Fruit fly (Drosophila melanogaster) whole organism, embryonic: ENCODE data around the gene CG34135.

Experiments used
- ATbp ChIP-seq: fragments of 200-800 bp; sonication (Bioruptor generic); optimal IDR thresholded peaks from 2 replicates; lab custom pipeline; 2017; ENCODE audit warnings: missing biosample characterization, mild to moderate bottlenecking, missing genetic modification characterization, missing genetic modification reagents
- Atf3 ChIP-seq: fragments of 200-800 bp; sonication (Bioruptor generic); optimal IDR thresholded peaks from 3 replicates; lab custom pipeline; 2016; ENCODE audit warnings: missing biosample characterization, missing genetic modification characterization
- CG11093 ChIP-seq: fragments of 200-800 bp; sonication (Bioruptor generic); IDR thresholded peaks from 3 replicates; pipeline ENCODE4 v1.3.6; 2022; ENCODE audit warnings: missing biosample characterization, missing genetic modification characterization
- CG11456 ChIP-seq: fragments of 200-800 bp; sonication (Bioruptor generic); IDR thresholded peaks from 3 replicates; pipeline ENCODE4 v1.3.6; 2022; ENCODE audit warnings: missing biosample characterization, missing genetic modification characterization
- CG13287 ChIP-seq: fragments of 200-800 bp; sonication (Bioruptor generic); IDR thresholded peaks from 2 replicates; pipeline ENCODE4 v1.3.6; 2022; ENCODE audit warnings: missing biosample characterization, missing genetic modification characterization; ENCODE audit not compliant: partially characterized antibody
- CG17328 ChIP-seq: fragments of 200-800 bp; sonication (Bioruptor generic); IDR thresholded peaks from 2 replicates; pipeline ENCODE4 v1.3.6; 2022; ENCODE audit warnings: missing biosample characterization, missing genetic modification characterization
- CG17912 ChIP-seq: fragments of 200-800 bp; sonication (Bioruptor generic); optimal IDR thresholded peaks from 2 replicates; lab custom pipeline; 2018; ENCODE audit warnings: missing biosample characterization, mild to moderate bottlenecking, missing genetic modification characterization
- CG18619 ChIP-seq: fragments of 200-800 bp; sonication (Bioruptor generic); optimal IDR thresholded peaks from 3 replicates; lab custom pipeline; 2017; ENCODE audit warnings: missing biosample characterization, mild to moderate bottlenecking, missing genetic modification characterization
- CG2678 ChIP-seq: fragments of 200-800 bp; sonication (Bioruptor generic); optimal IDR thresholded peaks from 3 replicates; lab custom pipeline; 2019; ENCODE audit warnings: missing biosample characterization, mild to moderate bottlenecking, missing genetic modification characterization, moderate library complexity
- CG2712 ChIP-seq: fragments of 200-800 bp; optimal IDR thresholded peaks from 3 replicates; lab custom pipeline; 2019; ENCODE audit warnings: missing biosample characterization, mild to moderate bottlenecking, missing genetic modification characterization, moderate library complexity
- CG3281 ChIP-seq: fragments of 200-800 bp; sonication (Bioruptor generic); optimal IDR thresholded peaks from 3 replicates; lab custom pipeline; 2017; ENCODE audit warnings: missing biosample characterization, mild to moderate bottlenecking, missing genetic modification characterization
- CG3407 ChIP-seq: fragments of 200-800 bp; sonication (Bioruptor generic); optimal IDR thresholded peaks from 2 replicates; lab custom pipeline; 2018; ENCODE audit warnings: missing biosample characterization, mild to moderate bottlenecking, missing genetic modification characterization
- CG42726 ChIP-seq: fragments of 200-800 bp; sonication (Bioruptor generic); IDR thresholded peaks from 2 replicates; pipeline ENCODE4 v1.3.6; 2022; ENCODE audit warnings: missing biosample characterization, missing genetic modification characterization; ENCODE audit not compliant: partially characterized antibody
- CG4282 ChIP-seq: fragments of 200-800 bp; sonication (Bioruptor generic); optimal IDR thresholded peaks from 2 replicates; lab custom pipeline; 2016; ENCODE audit warnings: missing biosample characterization, missing genetic modification characterization
- CG43689 ChIP-seq: fragments of 200-800 bp; sonication (Bioruptor generic); IDR thresholded peaks from 2 replicates; pipeline ENCODE4 v1.3.6; 2022; ENCODE audit warnings: missing biosample characterization, missing genetic modification characterization
- CG4404 ChIP-seq: fragments of 200-800 bp; sonication (Bioruptor generic); IDR thresholded peaks from 2 replicates; pipeline ENCODE4 v1.3.6; 2022; ENCODE audit warnings: missing biosample characterization, missing genetic modification characterization
- CG4854 ChIP-seq: fragments of 200-800 bp; sonication (Bioruptor generic); optimal IDR thresholded peaks from 2 replicates; lab custom pipeline; 2016; ENCODE audit warnings: missing biosample characterization, missing genetic modification characterization, inconsistent platforms
- CG6654 ChIP-seq: fragments of 200-800 bp; sonication (Bioruptor generic); optimal IDR thresholded peaks from 2 replicates; lab custom pipeline; 2017; ENCODE audit warnings: missing biosample characterization, mild to moderate bottlenecking, missing genetic modification characterization
- CG7987 ChIP-seq: fragments of 200-800 bp; sonication (Bioruptor generic); optimal IDR thresholded peaks from 2 replicates; lab custom pipeline; 2018; ENCODE audit warnings: missing biosample characterization, mild to moderate bottlenecking, missing genetic modification characterization, moderate library complexity
- Elba2 ChIP-seq: fragments of 200-800 bp; sonication (Bioruptor generic); optimal IDR thresholded peaks from 3 replicates; lab custom pipeline; 2016; ENCODE audit warnings: missing biosample characterization, missing genetic modification characterization
- Fer1 ChIP-seq: fragments of 200-800 bp; sonication (Bioruptor generic); optimal IDR thresholded peaks from 2 replicates; lab custom pipeline; 2017; ENCODE audit warnings: missing biosample characterization, mild to moderate bottlenecking, missing genetic modification characterization
- H2.0 ChIP-seq: fragments of 200-800 bp; sonication (Bioruptor generic); IDR thresholded peaks from 2 replicates; pipeline ENCODE4 v1.3.6; 2022; ENCODE audit warnings: missing biosample characterization, missing genetic modification characterization
- Jarid2 ChIP-seq: fragments of 200-800 bp; sonication (Bioruptor generic); optimal IDR thresholded peaks from 3 replicates; lab custom pipeline; 2017; ENCODE audit warnings: mild to moderate bottlenecking, missing biosample characterization, missing genetic modification reagents, missing genetic modification characterization
- NFAT ChIP-seq: fragments of 200-800 bp; sonication (Bioruptor generic); IDR thresholded peaks from 2 replicates; pipeline ENCODE4 v1.3.6; 2022; ENCODE audit warnings: missing biosample characterization, missing genetic modification characterization
- Nf-YC ChIP-seq: fragments of 200-800 bp; optimal IDR thresholded peaks from 3 replicates; lab custom pipeline; 2019; ENCODE audit warnings: missing biosample characterization, mild to moderate bottlenecking, missing genetic modification characterization, moderate library complexity
- Oli ChIP-seq: fragments of 200-800 bp; sonication (Bioruptor generic); optimal IDR thresholded peaks from 2 replicates; lab custom pipeline; 2018; ENCODE audit warnings: missing biosample characterization, mild to moderate bottlenecking, missing genetic modification characterization, moderate library complexity
- Rx ChIP-seq: fragments of 200-800 bp; sonication (Bioruptor generic); IDR thresholded peaks from 2 replicates; pipeline ENCODE4 v1.3.6; 2022; ENCODE audit warnings: missing biosample characterization, missing genetic modification characterization
- Sry-β ChIP-seq: fragments of 200-800 bp; sonication (Bioruptor generic); optimal IDR thresholded peaks from 2 replicates; lab custom pipeline; 2018; ENCODE audit warnings: missing biosample characterization, mild to moderate bottlenecking, missing genetic modification characterization, moderate library complexity
- Ssrp ChIP-seq: fragments of 200-800 bp; sonication (Bioruptor generic); optimal IDR thresholded peaks from 2 replicates; lab custom pipeline; 2018; ENCODE audit warnings: missing biosample characterization, mild to moderate bottlenecking, missing genetic modification characterization, moderate library complexity
- Trl ChIP-seq, 3 experiments: fragments of >200 bp in 2 of 3; fragments of 200-800 bp in 1 of 3; sonication (Bioruptor generic) in 1 of 3; optimal IDR thresholded peaks; 2 replicates in 1 of 3; 3 replicates in 2 of 3; lab custom pipeline; 2016 to 2017; ENCODE audit warnings: missing biosample characterization in 1 of 3, missing genetic modification characterization in 1 of 3
- Usf ChIP-seq: fragments of 200-800 bp; sonication (Bioruptor generic); optimal IDR thresholded peaks from 2 replicates; lab custom pipeline; 2017; ENCODE audit warnings: missing genotype, missing biosample characterization, missing genetic modification characterization
- Xbp1 ChIP-seq: fragments of 200-800 bp; sonication (Bioruptor generic); optimal IDR thresholded peaks from 3 replicates; lab custom pipeline; 2016; ENCODE audit warnings: missing biosample characterization, mild to moderate bottlenecking, missing genetic modification characterization
- abd-A ChIP-seq: fragments of 200-800 bp; sonication (Bioruptor generic); optimal IDR thresholded peaks from 3 replicates; lab custom pipeline; 2019; ENCODE audit warnings: missing biosample characterization, mild to moderate bottlenecking, missing genetic modification characterization, moderate library complexity
- ase ChIP-seq: fragments of 200-800 bp; sonication (Bioruptor generic); IDR thresholded peaks from 3 replicates; pipeline ENCODE4 v1.3.6; 2022; ENCODE audit warnings: missing biosample characterization, missing genetic modification characterization
- en ChIP-seq: fragments of 200-800 bp; sonication (Bioruptor generic); optimal IDR thresholded peaks from 2 replicates; lab custom pipeline; 2016; ENCODE audit warnings: missing biosample characterization, missing genetic modification characterization
- fu2 ChIP-seq: fragments of 200-800 bp; sonication (Bioruptor generic); optimal IDR thresholded peaks from 2 replicates; lab custom pipeline; 2016; ENCODE audit warnings: missing biosample characterization, missing genetic modification characterization
- gem ChIP-seq: fragments of 200-800 bp; sonication (Bioruptor generic); optimal IDR thresholded peaks from 2 replicates; lab custom pipeline; 2019; ENCODE audit warnings: missing biosample characterization, mild to moderate bottlenecking, missing genetic modification characterization, moderate library complexity
- insv ChIP-seq, 2 experiments: fragments of 200-800 bp; sonication (Bioruptor generic); optimal IDR thresholded peaks; 3 replicates each; lab custom pipeline; 2016 to 2018; ENCODE audit warnings: missing biosample characterization in 2 of 2, missing genetic modification characterization in 2 of 2
- kah ChIP-seq: fragments of 200-800 bp; sonication (Bioruptor generic); optimal IDR thresholded peaks from 2 replicates; lab custom pipeline; 2018; ENCODE audit warnings: missing biosample characterization, mild to moderate bottlenecking, missing genetic modification characterization
- lbe ChIP-seq: fragments of 200-800 bp; sonication (Bioruptor generic); optimal IDR thresholded peaks from 2 replicates; lab custom pipeline; 2016; ENCODE audit warnings: missing biosample characterization, mild to moderate bottlenecking, missing genetic modification characterization
- onecut ChIP-seq: fragments of 200-800 bp; sonication (Bioruptor generic); IDR thresholded peaks from 2 replicates; pipeline ENCODE4 v1.3.6; 2022; ENCODE audit warnings: missing biosample characterization, missing genetic modification characterization
- salm ChIP-seq: fragments of 200-800 bp; sonication (Bioruptor generic); optimal IDR thresholded peaks from 2 replicates; lab custom pipeline; 2018; ENCODE audit warnings: missing biosample characterization, mild to moderate bottlenecking, missing genetic modification characterization
- sc ChIP-seq, 3 experiments: fragments of >200 bp in 2 of 3; fragments of 200-800 bp in 1 of 3; sonication (Bioruptor generic) in 1 of 3; optimal IDR thresholded peaks; 2 replicates in 2 of 3; 3 replicates in 1 of 3; lab custom pipeline; 2017; ENCODE audit warnings: mild to moderate bottlenecking in 1 of 3, missing biosample characterization in 1 of 3, missing genetic modification characterization in 1 of 3, missing genetic modification reagents in 1 of 3
- sd ChIP-seq: fragments of 200-800 bp; sonication (Bioruptor generic); optimal IDR thresholded peaks from 3 replicates; lab custom pipeline; 2018; ENCODE audit warnings: missing biosample characterization, mild to moderate bottlenecking, missing genetic modification characterization, moderate library complexity
- seq ChIP-seq: fragments of 200-800 bp; sonication (Bioruptor generic); IDR thresholded peaks from 2 replicates; pipeline ENCODE4 v1.3.6; 2022; ENCODE audit warnings: missing biosample characterization, missing genetic modification characterization
- stc ChIP-seq: fragments of 200-800 bp; sonication (Bioruptor generic); IDR thresholded peaks from 2 replicates; pipeline ENCODE4 v1.3.6; 2022; ENCODE audit warnings: missing biosample characterization, missing genetic modification characterization
- vfl ChIP-seq: fragments of 200-800 bp; sonication (Bioruptor generic); optimal IDR thresholded peaks from 2 replicates; lab custom pipeline; 2016; ENCODE audit warnings: missing biosample characterization, missing genetic modification characterization

The CG34135 gene

DNA sequence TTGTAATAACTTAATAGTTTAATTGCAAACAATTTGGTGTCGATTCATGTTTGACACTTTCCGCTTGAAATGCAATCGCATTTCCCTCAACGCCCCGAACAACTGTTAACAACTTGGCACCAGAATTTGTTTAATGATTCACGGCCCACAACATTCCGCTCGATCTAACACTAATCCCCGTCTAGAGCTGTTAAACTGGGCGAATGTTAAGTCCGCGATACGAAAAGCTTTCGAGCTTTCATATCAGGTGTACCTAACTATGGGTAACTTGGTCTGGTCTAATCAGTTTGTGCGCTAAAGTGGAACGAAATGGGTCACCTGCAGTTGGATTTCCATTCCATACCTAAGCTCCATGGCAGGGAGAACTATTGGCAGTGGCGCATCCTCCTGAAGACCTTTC lies 5.1 kb upstream of the CG34135 start, which contains the start of gene CG34301:
Gene CG34301 (plus strand): TSS at position 301 of the 400 bp plus-strand sequence.
- TF ChIP-seq CG7987 (GFP tag; lab: Kevin White, UChicago) (no peak), CG13287 (0 out of 2 replicates have a peak, but pooled peaks have one; percentile 9), Atf3 (GFP tag; lab: Kevin White, UChicago) (no peak), Jarid2 (peak; percentile 13)
- TF ChIP-seq, all 482 proteins: peak for 2

DNA sequence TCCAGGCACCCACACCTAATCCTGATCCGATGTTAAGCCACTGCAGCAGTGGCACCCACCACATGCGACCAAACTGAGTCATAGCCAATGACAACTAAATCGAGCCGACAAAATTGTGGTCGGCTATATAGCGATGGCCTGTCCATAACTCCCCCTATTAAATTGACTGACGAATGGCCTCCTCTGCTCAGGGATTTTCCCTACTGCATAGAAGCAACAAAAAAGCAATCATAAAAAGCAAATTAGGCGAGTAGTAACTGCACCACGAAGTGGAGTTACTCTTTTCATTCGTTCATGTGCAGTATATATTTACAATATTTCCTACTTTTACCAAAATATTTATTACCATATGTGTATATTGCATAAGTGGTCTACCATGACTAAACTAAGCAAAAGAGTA lies 4.6 kb upstream of the CG34135 start, which contains the start of gene CG13318:
Gene CG13318 (minus strand): TSS at position 101 of the 400 bp plus-strand sequence.
- no peak for TF ChIP-seq CG17328 (GFP tag; lab: Robert Waterston, UW)
- TF ChIP-seq CG42726 = no peak
- TF ChIP-seq CG6654 (GFP tag; lab: Kevin White, UChicago) = no peak
- TF ChIP-seq abd-A (tag; lab: Kevin White, UChicago) = no peak
- no peak for TF ChIP-seq Xbp1 (GFP tag; lab: Kevin White, UChicago)
- no peak for TF ChIP-seq Ssrp (tag; lab: Kevin White, UChicago)
- TF ChIP-seq Oli (tag; lab: Kevin White, UChicago) = no peak
- TF ChIP-seq gem (tag; lab: Kevin White, UChicago) = no peak
- TF ChIP-seq Rx (GFP tag; lab: Robert Waterston, UW) = no peak
- no peak for TF ChIP-seq CG3281
- no peak for TF ChIP-seq CG2712 (tag; lab: Kevin White, UChicago)
- TF ChIP-seq stc (GFP tag; lab: Robert Waterston, UW) = no peak
- TF ChIP-seq salm (tag; lab: Kevin White, UChicago) = no peak
- no peak for TF ChIP-seq CG4404 (GFP tag; lab: Robert Waterston, UW)
- no peak for TF ChIP-seq seq (GFP tag; lab: Robert Waterston, UW)
- TF ChIP-seq CG11456 (GFP tag; lab: Robert Waterston, UW) = no peak
- no peak for TF ChIP-seq ase
- no peak for TF ChIP-seq Atf3 (GFP tag; lab: Kevin White, UChicago)
- no peak for TF ChIP-seq H2.0 (GFP tag; lab: Robert Waterston, UW)

dm6 chr3R:8769094-8769493 lies 1.1 kb upstream of the CG34135 start, which contains the start of gene CG8236:
Gene CG8236, plus strand, starts transcription at chr3R:8769394.
- no peak for TF ChIP-seq CG4282
- no peak for TF ChIP-seq kah (GFP tag; lab: Kevin White, UChicago)
- TF ChIP-seq CG11093 (GFP tag; lab: Robert Waterston, UW) = no peak
- TF ChIP-seq Usf (GFP tag; lab: Kevin White, UChicago) = no peak
- no peak for TF ChIP-seq en
- TF ChIP-seq Nf-YC (tag; lab: Kevin White, UChicago) = no peak
- TF ChIP-seq NFAT (GFP tag; lab: Robert Waterston, UW) = no peak
- no peak for TF ChIP-seq CG18619 (GFP tag; lab: Kevin White, UChicago)
- TF ChIP-seq lbe (GFP tag; lab: Kevin White, UChicago) = no peak
- no peak for TF ChIP-seq Sry-β (GFP tag; lab: Kevin White, UChicago)

DNA sequence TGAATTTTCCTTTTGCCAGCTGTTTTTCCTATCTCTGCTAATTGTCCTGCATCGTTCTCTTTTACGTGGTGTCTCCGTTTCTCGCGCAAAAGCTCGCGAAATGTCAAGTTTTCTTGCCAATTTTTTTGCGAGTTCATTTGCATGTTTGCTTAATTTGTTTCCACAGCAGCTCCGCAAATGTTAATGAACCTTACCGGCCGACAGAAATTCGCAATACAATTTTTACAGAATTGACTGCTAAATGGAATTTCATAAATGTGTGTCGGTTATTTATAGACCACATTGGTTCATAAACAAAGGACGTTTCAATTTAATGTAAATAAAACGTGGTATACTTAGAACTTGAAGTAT lies 19.2 kb downstream of the CG34135 start:
- TF ChIP-seq CG43689 (GFP tag; lab: Robert Waterston, UW) (no peak), onecut (GFP tag; lab: Robert Waterston, UW) (no peak), Elba2 (GFP tag; lab: Kevin White, UChicago) (no peak), CG4854 (GFP tag; lab: Kevin White, UChicago) (no peak), insv (GFP tag; optimal IDR thresholded peaks at IDR 0.05; lab: Kevin White, UChicago) (no peak), Fer1 (GFP tag; lab: Kevin White, UChicago) (no peak), Trl (optimal IDR thresholded peaks at IDR 0.05; lab: Kevin White, UChicago) (no peak), Trl (GFP tag; optimal IDR thresholded peaks at IDR 0.05; lab: Kevin White, UChicago) (no peak), CG2678 (tag; lab: Kevin White, UChicago) (no peak), CG3407 (GFP tag; lab: Kevin White, UChicago) (no peak), sd (tag; lab: Kevin White, UChicago) (no peak), vfl (GFP tag; lab: Kevin White, UChicago) (no peak), fu2 (GFP tag; lab: Kevin White, UChicago) (no peak), Xbp1 (GFP tag; lab: Kevin White, UChicago) (no peak), CG17912 (GFP tag; lab: Kevin White, UChicago) (no peak), ATbp (GFP tag; lab: Kevin White, UChicago) (no peak), sc (optimal IDR thresholded peaks at IDR 0.05; lab: Kevin White, UChicago) (no peak), sc (GFP tag; optimal IDR thresholded peaks at IDR 0.05; lab: Kevin White, UChicago) (no peak)
